Worm (Caenorhabditis elegans) whole organism, L4 larva: ENCODE measurements around the gene C02B8.12.

Experiments used
- F10B5.3 ChIP-seq: sonication (generic microtip); optimal IDR thresholded peaks from 2 replicates; lab custom pipeline; 2016; ENCODE audit warnings: mild to moderate bottlenecking, missing genetic modification characterization, missing compliant biosample characterization
- F44E2.7 ChIP-seq: fragments of 200-800 bp; sonication (Bioruptor generic); IDR thresholded peaks from 2 replicates; pipeline ENCODE4 v2.1.2; 2022; ENCODE audit warnings: missing genetic modification characterization, missing compliant biosample characterization
- R02D3.7 ChIP-seq: fragments of 150-350 bp; sonication (generic microtip); optimal IDR thresholded peaks from 3 replicates; lab custom pipeline; 2014; ENCODE audit warnings: missing biosample characterization, missing genetic modification characterization
- ZK337.2 ChIP-seq: fragments of 200-800 bp; sonication (Bioruptor generic); IDR thresholded peaks from 2 replicates; pipeline ENCODE4 v1.3.6; 2022; ENCODE audit warnings: missing genetic modification reagents, missing genetic modification characterization, missing compliant biosample characterization
- ZK546.5 ChIP-seq, 2 experiments: sonication (generic microtip); optimal IDR thresholded peaks; 2 replicates each; lab custom pipeline; 2017; ENCODE audit warnings: missing biosample characterization in 2 of 2, missing genetic modification characterization in 2 of 2
- aha-1 ChIP-seq: fragments of 150-350 bp; peaks from one replicate; lab custom pipeline; 2014; ENCODE audit warnings: missing biosample characterization, missing genetic modification characterization
- ceh-20 ChIP-seq: fragments of 200-800 bp; sonication (Bioruptor generic); IDR thresholded peaks from 2 replicates; pipeline ENCODE4 v1.3.6; 2022; ENCODE audit warnings: missing genetic modification reagents, missing genetic modification characterization, missing compliant biosample characterization
- ceh-62 ChIP-seq: sonication (generic microtip); optimal IDR thresholded peaks from 2 replicates; lab custom pipeline; 2017; ENCODE audit warnings: missing biosample characterization, missing genetic modification characterization
- ces-1 ChIP-seq: fragments of 150-350 bp; sonication (generic microtip); optimal IDR thresholded peaks from 4 replicates; lab custom pipeline; 2014; ENCODE audit warnings: missing biosample characterization, missing genetic modification reagents, missing genetic modification characterization
- cey-2 ChIP-seq: sonication (generic microtip); optimal IDR thresholded peaks from 3 replicates; lab custom pipeline; 2017; ENCODE audit warnings: missing genetic modification characterization, mild to moderate bottlenecking, missing compliant biosample characterization, antibody characterized with exemption, borderline replicate concordance; ENCODE audit not compliant: insufficient read depth
- ctbp-1 ChIP-seq: fragments of 200-800 bp; sonication (Bioruptor generic); IDR thresholded peaks from 2 replicates; pipeline ENCODE4 v1.3.6; 2022; ENCODE audit warnings: missing genetic modification reagents, missing genetic modification characterization, missing compliant biosample characterization
- daf-12 ChIP-seq: fragments of 150-350 bp; optimal IDR thresholded peaks from 2 replicates; lab custom pipeline; 2014; ENCODE audit warnings: missing biosample characterization, missing genetic modification reagents, missing genetic modification characterization
- daf-16 ChIP-seq, 3 experiments: sonication (generic microtip); optimal IDR thresholded peaks; 2 replicates each; lab custom pipeline; 2016 to 2017; ENCODE audit warnings: missing genetic modification characterization in 3 of 3, missing genetic modification reagents in 3 of 3, mild to moderate bottlenecking in 2 of 3, missing compliant biosample characterization in 2 of 3, missing biosample characterization in 1 of 3, moderate library complexity in 1 of 3
- daf-19 ChIP-seq: fragments of 200-800 bp; sonication (Bioruptor generic); conservative IDR thresholded peaks from 2 replicates; pipeline ENCODE4 v1.3.6; 2022; ENCODE audit warnings: missing genetic modification characterization, missing compliant biosample characterization
- dmd-6 ChIP-seq: fragments of 200-800 bp; sonication (Bioruptor generic); IDR thresholded peaks from 2 replicates; pipeline ENCODE4 v1.3.6; 2022; ENCODE audit warnings: missing genetic modification reagents, missing genetic modification characterization, missing compliant biosample characterization
- dmd-8 ChIP-seq: fragments of 200-800 bp; sonication (Bioruptor generic); IDR thresholded peaks from 2 replicates; pipeline ENCODE4 v1.3.6; 2022; ENCODE audit warnings: missing genetic modification characterization, missing compliant biosample characterization
- dve-1 ChIP-seq: sonication (generic microtip); optimal IDR thresholded peaks from 2 replicates; lab custom pipeline; 2017; ENCODE audit warnings: antibody characterized with exemption, mild to moderate bottlenecking, missing genetic modification characterization, missing compliant biosample characterization; ENCODE audit not compliant: insufficient read depth
- egl-27 ChIP-seq: sonication (generic microtip); optimal IDR thresholded peaks from 3 replicates; lab custom pipeline; 2017; ENCODE audit warnings: missing biosample characterization, missing genetic modification reagents, missing genetic modification characterization
- hif-1 ChIP-seq, 2 experiments: sonication (generic microtip); optimal IDR thresholded peaks; 2 replicates each; lab custom pipeline; 2016 to 2017; ENCODE audit warnings: missing compliant biosample characterization in 2 of 2, missing genetic modification characterization in 2 of 2, missing genetic modification reagents in 2 of 2, missing genotype in 2 of 2, mild to moderate bottlenecking in 1 of 2
- hlh-11 ChIP-seq: fragments of 200-800 bp; sonication (Bioruptor generic); optimal IDR thresholded peaks from 2 replicates; lab custom pipeline; 2018; ENCODE audit warnings: mild to moderate bottlenecking, missing genetic modification characterization, missing compliant biosample characterization
- hlh-30 ChIP-seq: sonication (generic microtip); optimal IDR thresholded peaks from 2 replicates; lab custom pipeline; 2017; ENCODE audit warnings: antibody characterized with exemption, mild to moderate bottlenecking, missing genetic modification characterization, missing compliant biosample characterization; ENCODE audit not compliant: insufficient read depth
- hmg-1.1 ChIP-seq: fragments of 200-800 bp; sonication (Bioruptor generic); IDR thresholded peaks from 2 replicates; pipeline ENCODE4 v1.3.6; 2022; ENCODE audit warnings: missing genetic modification reagents, missing genetic modification characterization, missing compliant biosample characterization
- jun-1 ChIP-seq: fragments of 150-350 bp; optimal IDR thresholded peaks from 2 replicates; lab custom pipeline; 2014; ENCODE audit warnings: missing biosample characterization, missing genetic modification reagents, missing genetic modification characterization
- lin-13 ChIP-seq: fragments of 150-350 bp; optimal IDR thresholded peaks from 2 replicates; lab custom pipeline; 2014; ENCODE audit warnings: missing biosample characterization, missing genetic modification reagents, missing genetic modification characterization
- lin-39 ChIP-seq: fragments of 150-350 bp; optimal IDR thresholded peaks from 2 replicates; lab custom pipeline; 2014; ENCODE audit warnings: missing biosample characterization, missing genetic modification reagents, missing genetic modification characterization
- lsy-2 ChIP-seq, 2 experiments: fragments of 150-350 bp in 1 of 2; sonication (generic microtip) in 1 of 2; optimal IDR thresholded peaks; 2 replicates each; lab custom pipeline; 2014 to 2017; ENCODE audit warnings: missing biosample characterization in 2 of 2, missing genetic modification characterization in 2 of 2
- mdl-1 ChIP-seq, 2 experiments: fragments of 150-350 bp in 1 of 2; sonication (generic microtip) in 1 of 2; optimal IDR thresholded peaks; 2 replicates each; lab custom pipeline; 2014 to 2017; ENCODE audit warnings: missing biosample characterization in 2 of 2, missing genetic modification characterization in 2 of 2
- mes-2 ChIP-seq: sonication (generic microtip); optimal IDR thresholded peaks from 2 replicates; lab custom pipeline; 2016; ENCODE audit warnings: missing genotype, mild to moderate bottlenecking, missing genetic modification characterization, missing compliant biosample characterization; ENCODE audit not compliant: poor library complexity, severe bottlenecking
- mxl-3 ChIP-seq: fragments of 200-800 bp; sonication (Bioruptor generic); optimal IDR thresholded peaks from 2 replicates; lab custom pipeline; 2018; ENCODE audit warnings: mild to moderate bottlenecking, missing genetic modification characterization, missing compliant biosample characterization
- nhr-10 ChIP-seq: fragments of 150-350 bp; optimal IDR thresholded peaks from 2 replicates; lab custom pipeline; 2014; ENCODE audit warnings: missing biosample characterization, missing genetic modification characterization
- nhr-25 ChIP-seq: sonication (generic microtip); optimal IDR thresholded peaks from 2 replicates; lab custom pipeline; 2017; ENCODE audit warnings: missing genetic modification characterization, mild to moderate bottlenecking, missing compliant biosample characterization, antibody characterized with exemption, moderate library complexity, borderline replicate concordance; ENCODE audit not compliant: insufficient read depth
- nhr-28 ChIP-seq: fragments of 150-350 bp; optimal IDR thresholded peaks from 2 replicates; lab custom pipeline; 2014; ENCODE audit warnings: missing biosample characterization, missing genetic modification characterization
- nhr-41 ChIP-seq: fragments of 200-800 bp; sonication (Bioruptor generic); IDR thresholded peaks from 2 replicates; pipeline ENCODE4 v1.3.6; 2022; ENCODE audit warnings: missing genetic modification reagents, missing genetic modification characterization, missing compliant biosample characterization
- nhr-77 ChIP-seq: fragments of 150-350 bp; optimal IDR thresholded peaks from 2 replicates; lab custom pipeline; 2014; ENCODE audit warnings: missing biosample characterization, missing genetic modification characterization
- php-3 ChIP-seq: fragments of 200-800 bp; sonication (Bioruptor generic); IDR thresholded peaks from 2 replicates; pipeline ENCODE4 v1.3.6; 2022; ENCODE audit warnings: missing genetic modification reagents, missing genetic modification characterization, missing compliant biosample characterization
- pqm-1 ChIP-seq: sonication (generic microtip); optimal IDR thresholded peaks from 2 replicates; lab custom pipeline; 2017; ENCODE audit warnings: missing biosample characterization, missing genetic modification characterization
- set-16 ChIP-seq: fragments of 200-800 bp; sonication (Bioruptor generic); IDR thresholded peaks from 2 replicates; pipeline ENCODE4 v1.3.6; 2022; ENCODE audit warnings: missing genetic modification reagents, missing genetic modification characterization, missing compliant biosample characterization
- skn-1 ChIP-seq: fragments of 150-350 bp; optimal IDR thresholded peaks from 2 replicates; lab custom pipeline; 2014; ENCODE audit warnings: missing biosample characterization, missing genetic modification characterization
- tag-97 ChIP-seq: fragments of 200-800 bp; sonication (Bioruptor generic); IDR thresholded peaks from 2 replicates; pipeline ENCODE4 v1.3.6; 2022; ENCODE audit warnings: missing genetic modification characterization, missing compliant biosample characterization
- vab-7 ChIP-seq: fragments of 200-800 bp; sonication (Bioruptor generic); IDR thresholded peaks from 2 replicates; pipeline ENCODE4 v1.3.6; 2022; ENCODE audit warnings: missing genetic modification reagents, missing genetic modification characterization, missing compliant biosample characterization
- zfp-3 ChIP-seq: fragments of 200-800 bp; sonication (Bioruptor generic); conservative IDR thresholded peaks from 2 replicates; pipeline ENCODE4 v1.3.6; 2022; ENCODE audit warnings: missing genetic modification reagents, missing genetic modification characterization, missing compliant biosample characterization
- ztf-11 ChIP-seq: fragments of 150-350 bp; optimal IDR thresholded peaks from 2 replicates; lab custom pipeline; 2014; ENCODE audit warnings: missing biosample characterization, missing genetic modification characterization

C02B8.12 gene

DNA sequence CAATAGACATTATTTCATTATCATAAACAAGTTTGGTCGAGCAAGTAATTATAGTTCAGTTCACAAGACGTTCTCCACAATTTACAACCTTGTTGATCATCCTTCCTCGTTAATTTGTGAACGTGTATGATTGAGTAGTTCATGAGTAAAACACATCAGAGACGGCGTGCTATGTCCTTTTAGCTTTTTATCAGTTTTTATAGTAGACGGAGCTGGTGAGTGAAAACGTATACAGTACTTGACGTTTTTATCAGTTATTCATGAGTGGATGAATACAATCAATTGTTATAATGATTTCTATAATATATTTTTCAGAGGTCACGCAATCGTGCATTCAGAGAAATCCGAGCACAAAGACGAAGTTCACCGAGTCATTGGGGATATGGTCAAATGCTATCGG is 44.3 kb downstream of the C02B8.12 start (continued):
- TF ChIP-seq nhr-28 (tag; lab: Kevin White, UChicago), result no peak
- TF ChIP-seq F44E2.7, result no peak

- peak; percentile 13 for TF ChIP-seq dve-1 (tag; lab: Kevin White, UChicago)
- TF ChIP-seq lin-39 (tag; lab: Kevin White, UChicago), result no peak
- TF ChIP-seq hmg-1.1 (GFP tag; lab: Robert Waterston, UW), result no peak
- no peak for TF ChIP-seq ctbp-1 (GFP tag; lab: Robert Waterston, UW)
- no peak for TF ChIP-seq skn-1 (tag; lab: Kevin White, UChicago)
- peak; percentile 1 for TF ChIP-seq aha-1 (tag; lab: Kevin White, UChicago)
- TF ChIP-seq pqm-1 (tag; lab: Kevin White, UChicago), result peak; percentile 24
- TF ChIP-seq nhr-28 (tag; lab: Kevin White, UChicago), result peak; percentile 54
- peak; percentile 29; the same call in 1 of the 2 replicates for TF ChIP-seq dmd-6 (GFP tag; lab: Robert Waterston, UW)
- TF ChIP-seq, all 104 proteins: peak for 5
Observed at ce11 chrX:8078374-8078773, 44.8 kb downstream of the C02B8.12 start.

- TF ChIP-seq cey-2 (tag; lab: Kevin White, UChicago) (no peak), mes-2 (no peak), nhr-10 (tag; lab: Kevin White, UChicago) (no peak), nhr-25 (tag; lab: Kevin White, UChicago) (no peak), daf-16 (GFP tag; optimal IDR thresholded peaks at IDR 0.05; lab: Kevin White, UChicago) (no peak), daf-16 (tag; optimal IDR thresholded peaks at IDR 0.05; lab: Kevin White, UChicago) (peak; percentile 30), skn-1 (tag; lab: Kevin White, UChicago) (no peak), mxl-3 (GFP tag; lab: Kevin White, UChicago) (no peak), hlh-11 (tag; lab: Kevin White, UChicago) (peak; percentile 9), ztf-11 (tag; lab: Kevin White, UChicago) (no peak), dve-1 (tag; lab: Kevin White, UChicago) (peak; percentile 45), egl-27 (tag; lab: Kevin White, UChicago) (no peak), dmd-6 (GFP tag; lab: Robert Waterston, UW) (no peak), R02D3.7 (no peak), tag-97 (GFP tag; lab: Robert Waterston, UW) (no peak), daf-12 (no peak), ctbp-1 (GFP tag; lab: Robert Waterston, UW) (no peak), ces-1 (GFP tag; lab: Kevin White, UChicago) (no peak)
- TF ChIP-seq, all 104 proteins: peak for 3
Observed at ce11 chrX:8077748-8078147, 45.4 kb downstream of the C02B8.12 start, which contains the start of gene C46F2.1. Gene C46F2.1 (plus strand): TSS chrX:8078048.

ce11 chrX:8074527-8074926 is 48.6 kb downstream of the C02B8.12 start:
- TF ChIP-seq ceh-20, result peak; percentile 72; the same call in 1 of the 2 replicates
- TF ChIP-seq mdl-1 (tag; optimal IDR thresholded peaks at IDR 0.05; lab: Kevin White, UChicago), result no peak
- TF ChIP-seq hlh-30 (tag; lab: Kevin White, UChicago), result no peak
- no peak for TF ChIP-seq dmd-8
- no peak for TF ChIP-seq zfp-3 (GFP tag; lab: Robert Waterston, UW)
- no peak for TF ChIP-seq set-16 (GFP tag; lab: Robert Waterston, UW)
- no peak for TF ChIP-seq ceh-62
- TF ChIP-seq mes-2, result no peak
- TF ChIP-seq dve-1 (tag; lab: Kevin White, UChicago), result peak; percentile 65
- TF ChIP-seq hif-1 (tag; optimal IDR thresholded peaks at IDR 0.05; lab: Kevin White, UChicago), result no peak
- TF ChIP-seq nhr-41 (GFP tag; lab: Robert Waterston, UW), result no peak
- TF ChIP-seq ZK546.5 (tag; optimal IDR thresholded peaks at IDR 0.05; lab: Kevin White, UChicago), result no peak
- TF ChIP-seq jun-1 (tag; lab: Kevin White, UChicago), result no peak
- no peak for TF ChIP-seq F10B5.3
- no peak for TF ChIP-seq daf-19 (GFP tag; lab: Robert Waterston, UW)
- no peak for TF ChIP-seq lin-13
- no peak for TF ChIP-seq ZK337.2
- peak; percentile 98 for TF ChIP-seq php-3 (GFP tag; lab: Robert Waterston, UW)
- TF ChIP-seq nhr-77, result no peak
- no peak for TF ChIP-seq vab-7 (GFP tag; lab: Robert Waterston, UW)
- no peak for TF ChIP-seq daf-16 (GFP tag; optimal IDR thresholded peaks at IDR 0.05; lab: Kevin White, UChicago)
- TF ChIP-seq daf-16 (tag; optimal IDR thresholded peaks at IDR 0.05; lab: Kevin White, UChicago), result peak; percentile 39
- TF ChIP-seq pqm-1 (tag; lab: Kevin White, UChicago), result peak; percentile 2
- TF ChIP-seq lsy-2 (tag; optimal IDR thresholded peaks at IDR 0.05; lab: Kevin White, UChicago), result no peak
- TF ChIP-seq egl-27 (tag; lab: Kevin White, UChicago), result no peak
- TF ChIP-seq hlh-11 (tag; lab: Kevin White, UChicago), result peak; percentile 65
